Worm (Caenorhabditis elegans) whole organism, midembryonic: ENCODE data around the gene F09C6.12.

Experiments used
- cog-1 ChIP-seq: sonication (generic microtip); optimal IDR thresholded peaks from 2 replicates; lab custom pipeline; 2016; ENCODE audit warnings: missing genetic modification characterization, missing compliant biosample characterization
- flt-1 ChIP-seq: fragments of 200-800 bp; sonication (Bioruptor generic); IDR thresholded peaks from 2 replicates; pipeline ENCODE4 v1.3.6; 2022; ENCODE audit warnings: missing genetic modification characterization, missing compliant biosample characterization

ce11 chrV:16893440-16893839, 10.8 kb downstream of the F09C6.12 start, which contains the start of gene F09C6.15:
- TF ChIP-seq cog-1 (no peak), flt-1 (no peak)
